Worm (Caenorhabditis elegans) whole organism, L4 larva: ENCODE results near the gene Y38H6C.24.

Experiments used
- egl-43 ChIP-seq: fragments of 200-800 bp; sonication (Bioruptor generic); IDR thresholded peaks from 2 replicates; pipeline ENCODE4 v1.3.6; 2022; ENCODE audit warnings: missing genetic modification reagents, missing genetic modification characterization, missing compliant biosample characterization
- vab-7 ChIP-seq: fragments of 200-800 bp; sonication (Bioruptor generic); IDR thresholded peaks from 2 replicates; pipeline ENCODE4 v1.3.6; 2022; ENCODE audit warnings: missing genetic modification reagents, missing genetic modification characterization, missing compliant biosample characterization

- TF ChIP-seq egl-43 (no peak), vab-7 (GFP tag; lab: Robert Waterston, UW) (no peak)
These were observed 47.2 kb downstream of the Y38H6C.24 start, which contains the start of gene F26F2.5 for ce11 chrV:20573392-20573791.
